Worm (Caenorhabditis elegans): ENCODE measurements around the gene oac-4.

oac-4 gene

ce11 chrII:3869601-3870000 is 33.8 kb upstream of the oac-4 start, which contains the start of gene oac-10:
Gene oac-10 (plus strand): TSS chrII:3869901.
- TF ChIP-seq egrh-3 (GFP tag; IDR thresholded peaks at IDR 0.05), result no peak
- TF ChIP-seq nhr-179 (tag; optimal IDR thresholded peaks at IDR 0.05), result no peak
- TF ChIP-seq madf-10 (tag; optimal IDR thresholded peaks at IDR 0.05), result no peak
- no peak for TF ChIP-seq K11D2.4 (GFP tag; IDR thresholded peaks at IDR 0.05)
- TF ChIP-seq F10E7.11 (tag; optimal IDR thresholded peaks at IDR 0.05), result no peak
- no peak for TF ChIP-seq F37B4.10 (GFP tag; IDR thresholded peaks at IDR 0.05)
- TF ChIP-seq aptf-3 (GFP tag; IDR thresholded peaks at IDR 0.05), result no peak
- no peak for TF ChIP-seq attf-3 (GFP tag; conservative IDR thresholded peaks at IDR 0.05)
- TF ChIP-seq T26A5.8 (tag; optimal IDR thresholded peaks at IDR 0.05), result no peak
- TF ChIP-seq snpc-1.3 (tag; optimal IDR thresholded peaks at IDR 0.05; ENCODE audit: insufficient read depth), result no peak
- no peak for TF ChIP-seq cebp-2 (GFP tag; IDR thresholded peaks at IDR 0.05)
- TF ChIP-seq F22D6.2 (tag; optimal IDR thresholded peaks at IDR 0.05), result no peak
- no peak for TF ChIP-seq dpff-1 (tag; optimal IDR thresholded peaks at IDR 0.05)
- no peak for TF ChIP-seq hmg-1.2 (GFP tag; IDR thresholded peaks at IDR 0.05)
- no peak for TF ChIP-seq athp-1 (tag; optimal IDR thresholded peaks at IDR 0.05)
- no peak for TF ChIP-seq xnd-1 (tag; optimal IDR thresholded peaks at IDR 0.05)

DNA sequence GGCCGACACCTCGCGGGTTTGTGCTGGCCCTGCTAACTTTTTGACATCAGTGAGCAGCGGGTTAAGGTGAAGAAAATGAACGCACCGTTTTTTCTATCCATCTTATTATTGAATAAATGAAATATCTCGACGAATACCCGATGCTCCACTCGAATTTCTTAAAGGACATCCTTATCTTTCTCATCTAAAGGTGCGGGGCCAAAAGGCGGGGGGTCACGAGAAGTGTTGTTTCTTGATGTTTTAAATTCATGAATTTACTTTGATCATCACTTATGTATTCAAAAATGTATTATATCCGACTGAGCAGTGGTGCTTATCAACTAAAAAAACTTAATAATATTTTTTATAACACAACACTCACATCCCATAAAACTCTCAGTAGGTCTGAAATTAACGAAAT is 28.8 kb upstream of the oac-4 start, which contains the start of gene nhr-261:
nhr-261 (minus strand) TSS at position 101 of the 400 bp plus-strand sequence.
- TF ChIP-seq K12H6.12 (tag; optimal IDR thresholded peaks at IDR 0.05), result no peak
- no peak for TF ChIP-seq ztf-28 (GFP tag; IDR thresholded peaks at IDR 0.05)
- TF ChIP-seq Y53F4B.3 (GFP tag; IDR thresholded peaks at IDR 0.05), result no peak
- no peak for TF ChIP-seq F49E8.2 (tag; optimal IDR thresholded peaks at IDR 0.05; ENCODE audit: insufficient read depth)
- no peak for TF ChIP-seq Y95B8A.8 (GFP tag; IDR thresholded peaks at IDR 0.05)
- TF ChIP-seq egl-18 (GFP tag; IDR thresholded peaks at IDR 0.05), result no peak
- no peak for TF ChIP-seq mel-28 (tag; optimal IDR thresholded peaks at IDR 0.05; ENCODE audit: borderline replicate concordance)
- TF ChIP-seq cebp-1 (GFP tag; IDR thresholded peaks at IDR 0.05), result no peak
- TF ChIP-seq cebp-1 (tag; optimal IDR thresholded peaks at IDR 0.05), result no peak
- no peak for TF ChIP-seq dpl-1 (GFP tag; optimal IDR thresholded peaks at IDR 0.05)
- no peak for TF ChIP-seq ceh-79 (tag; optimal IDR thresholded peaks at IDR 0.05)
- no peak for TF ChIP-seq rec-8 (tag; optimal IDR thresholded peaks at IDR 0.05)
- TF ChIP-seq nhr-90 (tag; optimal IDR thresholded peaks at IDR 0.05), result no peak
- TF ChIP-seq ceh-27 (GFP tag; optimal IDR thresholded peaks at IDR 0.05), result no peak
- TF ChIP-seq ztf-3 (GFP tag; optimal IDR thresholded peaks at IDR 0.05), result no peak
- TF ChIP-seq akir-1 (GFP tag; optimal IDR thresholded peaks at IDR 0.05), result no peak
- no peak for TF ChIP-seq somi-1 (GFP tag; optimal IDR thresholded peaks at IDR 0.05)
- no peak for TF ChIP-seq sdz-38 (tag; optimal IDR thresholded peaks at IDR 0.05)
- TF ChIP-seq hrde-1 (tag; optimal IDR thresholded peaks at IDR 0.05; ENCODE audit: borderline replicate concordance), result no peak
- TF ChIP-seq ama-1 (optimal IDR thresholded peaks at IDR 0.05), result no peak
- TF ChIP-seq ama-1 (GFP tag; optimal IDR thresholded peaks at IDR 0.05), result no peak
- no peak for TF ChIP-seq lin-54 (GFP tag; optimal IDR thresholded peaks at IDR 0.05)

ce11 chrII:3862053-3862452 is 26.2 kb upstream of the oac-4 start:
- no peak for TF ChIP-seq rcor-1 (GFP tag; IDR thresholded peaks at IDR 0.05)
- no peak for TF ChIP-seq rpc-1 (optimal IDR thresholded peaks at IDR 0.05)
- no peak for TF ChIP-seq rpc-1 (tag; optimal IDR thresholded peaks at IDR 0.05)
- no peak for TF ChIP-seq pbrm-1 (GFP tag; IDR thresholded peaks at IDR 0.05)
- no peak for TF ChIP-seq nhr-80 (tag; optimal IDR thresholded peaks at IDR 0.05)
- TF ChIP-seq ceh-27 (GFP tag; optimal IDR thresholded peaks at IDR 0.05), result no peak
- no peak for TF ChIP-seq ceh-100 (GFP tag; IDR thresholded peaks at IDR 0.05)
- no peak for TF ChIP-seq tlf-1 (GFP tag; optimal IDR thresholded peaks at IDR 0.05)
- no peak for TF ChIP-seq F37B4.10 (GFP tag; IDR thresholded peaks at IDR 0.05)
- no peak for TF ChIP-seq sdz-38 (tag; optimal IDR thresholded peaks at IDR 0.05)
- TF ChIP-seq egl-18 (GFP tag; IDR thresholded peaks at IDR 0.05), result no peak
- TF ChIP-seq F39B2.1 (GFP tag; IDR thresholded peaks at IDR 0.05), result no peak
- no peak for TF ChIP-seq lin-40 (tag; optimal IDR thresholded peaks at IDR 0.05)
- no peak for TF ChIP-seq B0035.1 (tag; optimal IDR thresholded peaks at IDR 0.05)
- TF ChIP-seq nhr-90 (tag; optimal IDR thresholded peaks at IDR 0.05), result no peak
- TF ChIP-seq somi-1 (GFP tag; optimal IDR thresholded peaks at IDR 0.05), result no peak
